Fruit fly (Drosophila melanogaster) whole organism, adult: ENCODE data around the gene Prosbeta5R2.
A peak's percentile ranks its signal among the peaks of the same experiment; 100 is the strongest.

ENCODE experiments used
- CG11617 ChIP-seq: fragments of 200-800 bp; sonication (Bioruptor generic); optimal IDR thresholded peaks from 2 replicates; lab custom pipeline; 2017; ENCODE audit warnings: mild to moderate bottlenecking, missing biosample characterization, missing genetic modification reagents, missing genetic modification characterization
- CG12768 ChIP-seq: fragments of 200-800 bp; sonication (Bioruptor generic); optimal IDR thresholded peaks from 2 replicates; lab custom pipeline; 2017; ENCODE audit warnings: missing biosample characterization, missing genetic modification characterization, mild to moderate bottlenecking, moderate library complexity, missing genetic modification reagents
- CG14711 ChIP-seq: fragments of 200-800 bp; sonication (Bioruptor generic); optimal IDR thresholded peaks from 2 replicates; lab custom pipeline; 2018; ENCODE audit warnings: missing biosample characterization, mild to moderate bottlenecking, missing genetic modification characterization, moderate library complexity
- CG1620 ChIP-seq: fragments of 200-800 bp; sonication (Bioruptor generic); optimal IDR thresholded peaks from 2 replicates; lab custom pipeline; 2016; ENCODE audit warnings: missing biosample characterization, missing genetic modification characterization
- CG33017 ChIP-seq: fragments of 200-800 bp; sonication (Bioruptor generic); optimal IDR thresholded peaks from 2 replicates; lab custom pipeline; 2018; ENCODE audit warnings: missing biosample characterization, mild to moderate bottlenecking, missing genetic modification characterization, moderate library complexity
- CG5204 ChIP-seq: fragments of 200-800 bp; sonication (Bioruptor generic); optimal IDR thresholded peaks from 2 replicates; lab custom pipeline; 2016; ENCODE audit warnings: missing biosample characterization, missing genetic modification characterization
- CG7045 ChIP-seq: fragments of 200-800 bp; sonication (Bioruptor generic); optimal IDR thresholded peaks from 2 replicates; lab custom pipeline; 2017; ENCODE audit warnings: missing biosample characterization, mild to moderate bottlenecking, missing genetic modification characterization
- CG7101 ChIP-seq: fragments of 200-800 bp; sonication (Bioruptor generic); optimal IDR thresholded peaks from 2 replicates; lab custom pipeline; 2018; ENCODE audit warnings: missing biosample characterization, mild to moderate bottlenecking, missing genetic modification characterization, moderate library complexity
- Clk ChIP-seq: fragments of 200-800 bp; sonication (Bioruptor generic); optimal IDR thresholded peaks from 2 replicates; lab custom pipeline; 2017; ENCODE audit warnings: missing biosample characterization, missing genetic modification characterization
- Crg-1 ChIP-seq: fragments of 200-800 bp; sonication (Bioruptor generic); optimal IDR thresholded peaks from 2 replicates; lab custom pipeline; 2016; ENCODE audit warnings: missing biosample characterization, missing genetic modification characterization
- Hr96 ChIP-seq: fragments of 200-800 bp; sonication (Bioruptor generic); optimal IDR thresholded peaks from 2 replicates; lab custom pipeline; 2016; ENCODE audit warnings: missing biosample characterization, missing genetic modification characterization
- Mnt ChIP-seq: fragments of 200-800 bp; sonication (Bioruptor generic); optimal IDR thresholded peaks from 2 replicates; lab custom pipeline; 2016; ENCODE audit warnings: missing biosample characterization, mild to moderate bottlenecking, missing genetic modification characterization
- bab1 ChIP-seq: fragments of 200-800 bp; sonication (Bioruptor generic); optimal IDR thresholded peaks from 3 replicates; lab custom pipeline; 2019; ENCODE audit warnings: missing biosample characterization, mild to moderate bottlenecking, missing genetic modification characterization, moderate library complexity
- cic ChIP-seq: fragments of 200-800 bp; sonication (Bioruptor generic); optimal IDR thresholded peaks from 2 replicates; lab custom pipeline; 2017; ENCODE audit warnings: missing biosample characterization, mild to moderate bottlenecking, missing genetic modification characterization, moderate library complexity
- cnc ChIP-seq, 2 experiments: fragments of >200 bp; optimal IDR thresholded peaks; 2 replicates each; lab custom pipeline; 2017
- kay ChIP-seq: fragments of 200-800 bp; sonication (Bioruptor generic); peaks from one replicate; lab custom pipeline; 2016; ENCODE audit warnings: missing biosample characterization, missing genetic modification characterization, borderline replicate concordance
- ovo ChIP-seq: fragments of 200-800 bp; sonication (Bioruptor generic); optimal IDR thresholded peaks from 2 replicates; lab custom pipeline; 2016; ENCODE audit warnings: missing biosample characterization, missing genetic modification characterization
- pad ChIP-seq: fragments of 200-800 bp; sonication (Bioruptor generic); optimal IDR thresholded peaks from 3 replicates; lab custom pipeline; 2017; ENCODE audit warnings: missing biosample characterization, missing genetic modification characterization, mild to moderate bottlenecking, moderate library complexity, missing genetic modification reagents
- tj ChIP-seq: fragments of 200-800 bp; sonication (Bioruptor generic); optimal IDR thresholded peaks from 3 replicates; lab custom pipeline; 2017; ENCODE audit warnings: missing biosample characterization, mild to moderate bottlenecking, missing genetic modification characterization, moderate library complexity
- toe ChIP-seq: fragments of 200-800 bp; sonication (Bioruptor generic); optimal IDR thresholded peaks from 2 replicates; lab custom pipeline; 2016; ENCODE audit warnings: missing biosample characterization, missing genetic modification characterization

The Prosbeta5R2 gene

DNA sequence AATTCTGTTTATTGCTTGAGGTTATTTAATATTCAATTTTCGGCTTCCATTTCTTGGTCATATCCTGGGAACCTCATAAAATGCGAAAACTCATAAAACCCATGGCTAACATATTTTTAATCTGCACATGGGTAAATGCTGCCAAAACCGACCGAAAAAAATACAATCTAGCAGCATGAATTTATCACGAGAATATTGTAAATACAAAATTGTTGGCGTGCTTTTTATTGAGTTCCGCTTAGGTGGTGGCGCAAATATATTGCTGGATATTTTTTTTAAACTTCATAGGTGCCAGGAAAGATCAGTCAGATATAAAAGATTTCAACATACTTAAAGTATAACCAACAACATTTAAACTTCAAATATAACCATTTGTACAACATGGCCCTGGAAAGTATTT is at the start of gene Prosbeta5R2:
TSS of gene Prosbeta5R2 (plus strand) at position 301 of the 400 bp plus-strand sequence.
- TF ChIP-seq toe (GFP tag; lab: Kevin White, UChicago) (no peak), bab1 (no peak), kay (GFP tag; lab: Kevin White, UChicago) (no peak)

DNA sequence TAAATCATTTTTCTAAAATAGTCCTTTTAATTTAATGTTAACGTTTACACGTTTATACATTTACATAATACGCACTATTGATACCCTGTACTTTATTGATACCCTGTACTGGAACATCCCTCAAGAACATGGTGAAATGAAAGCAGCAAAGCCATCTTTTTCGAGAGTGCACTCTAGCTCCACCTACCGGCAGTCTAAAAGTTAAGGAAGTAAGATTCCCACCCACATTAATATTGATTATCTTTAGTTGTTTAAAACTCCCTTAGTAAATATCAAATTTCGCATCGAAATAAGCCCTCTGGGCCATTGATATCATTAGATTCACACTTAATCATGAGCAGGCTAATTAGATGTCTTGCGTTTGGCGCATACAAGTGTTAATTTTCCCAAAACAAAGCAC is 31.9 kb upstream of the Prosbeta5R2 start:
- no peak for TF ChIP-seq tj (GFP tag; lab: Kevin White, UChicago)
- TF ChIP-seq pad (GFP tag; lab: Kevin White, UChicago) = no peak
- no peak for TF ChIP-seq CG5204 (GFP tag; lab: Kevin White, UChicago)
- no peak for TF ChIP-seq Hr96 (GFP tag; lab: Kevin White, UChicago)
- TF ChIP-seq CG7101 (tag; lab: Kevin White, UChicago) = no peak
- TF ChIP-seq CG12768 (GFP tag; lab: Kevin White, UChicago) = no peak
- no peak for TF ChIP-seq CG1620 (GFP tag; lab: Kevin White, UChicago)

DNA sequence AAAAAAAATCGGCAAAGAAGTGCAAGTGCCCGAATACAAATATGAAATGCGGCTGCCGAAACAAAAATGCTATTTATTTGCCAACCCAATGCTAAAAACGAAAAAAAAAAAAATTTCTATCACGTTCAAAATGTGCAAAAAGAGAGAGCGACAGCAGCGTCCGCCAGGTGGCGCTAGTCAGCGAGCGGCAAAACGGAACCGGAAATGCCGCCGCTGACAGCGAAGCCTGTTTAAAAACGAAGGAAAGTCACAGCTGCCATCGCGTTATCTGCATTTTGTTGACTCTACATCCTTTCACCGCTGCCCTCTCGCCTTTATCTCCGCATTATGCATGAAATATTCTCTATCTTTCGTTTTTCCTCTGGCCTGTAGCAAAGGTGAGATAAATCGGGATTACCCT is 30.0 kb upstream of the Prosbeta5R2 start:
- TF ChIP-seq CG7045 = no peak
- TF ChIP-seq Mnt (GFP tag; lab: Kevin White, UChicago) = no peak
- no peak for TF ChIP-seq Hr96 (GFP tag; lab: Kevin White, UChicago)
- no peak for TF ChIP-seq tj (GFP tag; lab: Kevin White, UChicago)

DNA sequence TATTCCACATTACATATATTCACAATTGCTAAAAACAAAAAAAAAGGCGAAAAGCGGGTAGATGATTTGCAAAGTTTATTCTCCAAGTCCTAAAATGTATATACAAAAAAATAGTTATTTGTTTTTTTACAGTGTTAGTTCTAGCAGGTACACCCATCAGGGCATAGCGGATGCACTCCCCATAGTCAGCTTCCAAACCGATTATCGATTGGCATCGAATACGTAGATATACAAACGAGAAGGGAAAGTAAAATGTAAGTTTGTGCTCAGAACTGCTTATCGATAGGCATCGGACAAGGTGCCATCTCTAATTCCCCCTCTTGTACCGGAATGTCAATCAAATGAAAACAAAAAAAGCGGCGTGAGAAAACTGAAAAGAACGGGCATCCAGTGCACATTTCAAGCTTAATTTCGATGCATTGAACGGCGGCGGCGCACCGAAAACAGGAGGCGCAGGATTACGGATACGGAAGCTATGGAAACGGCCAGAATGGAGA is 27.1 kb upstream of the Prosbeta5R2 start, which contains the start of gene CG5674:
TSS of gene CG5674 (plus strand) at position 309 of the 497 bp plus-strand sequence.
- TF ChIP-seq Mnt (GFP tag; lab: Kevin White, UChicago) = no peak
- TF ChIP-seq bab1 = peak; percentile 12
- no peak for TF ChIP-seq CG5204 (GFP tag; lab: Kevin White, UChicago)
- TF ChIP-seq CG33017 (tag; lab: Kevin White, UChicago) = peak; percentile 18
- TF ChIP-seq Clk (GFP tag; lab: Kevin White, UChicago) = no peak
- TF ChIP-seq CG12768 (GFP tag; lab: Kevin White, UChicago) = no peak
- TF ChIP-seq toe (GFP tag; lab: Kevin White, UChicago) = peak; percentile 3
- peak; percentile 11 for TF ChIP-seq CG1620 (GFP tag; lab: Kevin White, UChicago)
- no peak for TF ChIP-seq CG7101 (tag; lab: Kevin White, UChicago)
- TF ChIP-seq Crg-1 (GFP tag; lab: Kevin White, UChicago) = no peak
- TF ChIP-seq cnc (optimal IDR thresholded peaks at IDR 0.05; lab: Kevin White, UChicago) = no peak
- TF ChIP-seq CG11617 (GFP tag; lab: Kevin White, UChicago) = no peak
- TF ChIP-seq CG7045 = no peak
- TF ChIP-seq pad (GFP tag; lab: Kevin White, UChicago) = peak; percentile 98
- TF ChIP-seq ovo (GFP tag; lab: Kevin White, UChicago) = no peak
- no peak for TF ChIP-seq Hr96 (GFP tag; lab: Kevin White, UChicago)
- TF ChIP-seq tj (GFP tag; lab: Kevin White, UChicago) = no peak
- no peak for TF ChIP-seq cic (GFP tag; lab: Kevin White, UChicago)
- no peak for TF ChIP-seq CG14711 (tag; lab: Kevin White, UChicago)
- no peak for TF ChIP-seq kay (GFP tag; lab: Kevin White, UChicago)

DNA sequence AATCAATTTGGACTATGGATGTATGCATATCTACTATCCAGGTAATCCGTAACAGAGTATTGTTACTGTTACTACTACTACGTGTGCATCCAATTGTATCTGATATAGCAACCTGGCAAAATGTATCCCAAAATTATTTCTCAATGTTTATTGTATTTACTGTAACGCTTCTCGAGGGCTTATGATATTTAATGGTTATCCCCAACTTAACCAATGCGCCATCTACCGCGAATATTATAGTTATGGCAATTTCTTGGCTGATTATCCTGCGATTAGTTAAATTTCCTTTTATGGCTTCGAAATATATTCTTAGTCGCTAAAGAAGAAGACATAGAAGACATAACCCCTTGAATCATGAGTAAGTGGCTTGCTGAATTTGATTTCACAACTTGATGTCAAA is 26.5 kb upstream of the Prosbeta5R2 start:
- TF ChIP-seq Mnt (GFP tag; lab: Kevin White, UChicago) = no peak
- no peak for TF ChIP-seq Crg-1 (GFP tag; lab: Kevin White, UChicago)
- no peak for TF ChIP-seq tj (GFP tag; lab: Kevin White, UChicago)
- no peak for TF ChIP-seq pad (GFP tag; lab: Kevin White, UChicago)
- no peak for TF ChIP-seq ovo (GFP tag; lab: Kevin White, UChicago)
- no peak for TF ChIP-seq Clk (GFP tag; lab: Kevin White, UChicago)
- TF ChIP-seq CG11617 (GFP tag; lab: Kevin White, UChicago) = no peak
- no peak for TF ChIP-seq CG7045
- no peak for TF ChIP-seq Hr96 (GFP tag; lab: Kevin White, UChicago)
- no peak for TF ChIP-seq cnc (optimal IDR thresholded peaks at IDR 0.05; lab: Kevin White, UChicago)
- TF ChIP-seq toe (GFP tag; lab: Kevin White, UChicago) = no peak
- no peak for TF ChIP-seq CG5204 (GFP tag; lab: Kevin White, UChicago)
- no peak for TF ChIP-seq CG1620 (GFP tag; lab: Kevin White, UChicago)
- TF ChIP-seq CG7101 (tag; lab: Kevin White, UChicago) = no peak
- TF ChIP-seq CG14711 (tag; lab: Kevin White, UChicago) = no peak

- TF ChIP-seq CG14711 (tag; lab: Kevin White, UChicago) = no peak
- no peak for TF ChIP-seq Hr96 (GFP tag; lab: Kevin White, UChicago)
- no peak for TF ChIP-seq CG5204 (GFP tag; lab: Kevin White, UChicago)
- TF ChIP-seq CG7045 = no peak
- TF ChIP-seq Crg-1 (GFP tag; lab: Kevin White, UChicago) = no peak
- no peak for TF ChIP-seq Mnt (GFP tag; lab: Kevin White, UChicago)
- no peak for TF ChIP-seq kay (GFP tag; lab: Kevin White, UChicago)
- no peak for TF ChIP-seq pad (GFP tag; lab: Kevin White, UChicago)
These were observed 17.2 kb upstream of the Prosbeta5R2 start for dm6 chr2L:17972999-17973398.

dm6 chr2L:17982372-17982771 is 7.8 kb upstream of the Prosbeta5R2 start, which contains the start of gene btv:
Gene btv, minus strand, starts transcription at chr2L:17982472.
- TF ChIP-seq CG14711 (tag; lab: Kevin White, UChicago) = no peak
- no peak for TF ChIP-seq Mnt (GFP tag; lab: Kevin White, UChicago)
- no peak for TF ChIP-seq pad (GFP tag; lab: Kevin White, UChicago)
- TF ChIP-seq Hr96 (GFP tag; lab: Kevin White, UChicago) = no peak
- no peak for TF ChIP-seq tj (GFP tag; lab: Kevin White, UChicago)
- TF ChIP-seq CG1620 (GFP tag; lab: Kevin White, UChicago) = no peak
- TF ChIP-seq cic (GFP tag; lab: Kevin White, UChicago) = no peak
- no peak for TF ChIP-seq CG12768 (GFP tag; lab: Kevin White, UChicago)
- TF ChIP-seq CG33017 (tag; lab: Kevin White, UChicago) = no peak
- no peak for TF ChIP-seq Crg-1 (GFP tag; lab: Kevin White, UChicago)
- TF ChIP-seq toe (GFP tag; lab: Kevin White, UChicago) = no peak
- no peak for TF ChIP-seq CG7101 (tag; lab: Kevin White, UChicago)
- no peak for TF ChIP-seq ovo (GFP tag; lab: Kevin White, UChicago)
- TF ChIP-seq bab1 = no peak
- no peak for TF ChIP-seq Clk (GFP tag; lab: Kevin White, UChicago)
- no peak for TF ChIP-seq cnc (optimal IDR thresholded peaks at IDR 0.05; lab: Kevin White, UChicago)
- no peak for TF ChIP-seq CG7045
- TF ChIP-seq kay (GFP tag; lab: Kevin White, UChicago) = no peak
- TF ChIP-seq CG5204 (GFP tag; lab: Kevin White, UChicago) = no peak
